Worm (Caenorhabditis elegans) whole organism, young adult: ENCODE results near the gene T28A11.25.

Experiments used
- F22D6.2 ChIP-seq: sonication (generic microtip); optimal IDR thresholded peaks from 2 replicates; lab custom pipeline; 2016; ENCODE audit warnings: mild to moderate bottlenecking, missing genetic modification characterization, missing compliant biosample characterization
- Y79H2A.3 ChIP-seq: fragments of 200-800 bp; sonication (Bioruptor generic); conservative IDR thresholded peaks from 2 replicates; pipeline ENCODE4 v1.3.6; 2022; ENCODE audit warnings: missing genetic modification reagents, missing genetic modification characterization, missing compliant biosample characterization
- zim-3 ChIP-seq: sonication (generic microtip); optimal IDR thresholded peaks from 2 replicates; lab custom pipeline; 2017; ENCODE audit warnings: mild to moderate bottlenecking, missing genetic modification characterization, moderate library complexity, missing compliant biosample characterization

- no peak for TF ChIP-seq Y79H2A.3
- no peak for TF ChIP-seq zim-3 (tag; lab: Kevin White, UChicago)
- peak; percentile 69 for TF ChIP-seq F22D6.2
Measured at ce11 chrV:3315308-3315707, 33.7 kb downstream of the T28A11.25 start, which contains the start of gene arrd-19.
